Fruit fly (Drosophila melanogaster): Measurements from ENCODE around the gene CG4362.
A peak's percentile ranks its signal among the peaks of the same experiment; 100 is the strongest.

Gene CG4362

dm6 chr3R:20327572-20328483 lies 20.5 kb upstream of the CG4362 start, which contains the start of the genes CG4360 and Sirt2 (continued):
- TF ChIP-seq CG13424 (tag; optimal IDR thresholded peaks at IDR 0.05) (peak; percentile 19), Rfx (GFP tag; IDR thresholded peaks at IDR 0.05) (peak; percentile 79), Neu2 (GFP tag; optimal IDR thresholded peaks at IDR 0.05; ENCODE audit: borderline replicate concordance) (no peak), YL-1 (GFP tag; optimal IDR thresholded peaks at IDR 0.05) (peak; percentile 97), nerfin-1 (tag; optimal IDR thresholded peaks at IDR 0.05) (peak; percentile 17), zfh2 (GFP tag; optimal IDR thresholded peaks at IDR 0.05) (peak; percentile 65), CG7987 (GFP tag; optimal IDR thresholded peaks at IDR 0.05) (peak; percentile 62), CG9876 (GFP tag; optimal IDR thresholded peaks at IDR 0.05) (peak; percentile 49), CG1647 (GFP tag; optimal IDR thresholded peaks at IDR 0.05) (no peak), rib (GFP tag; IDR thresholded peaks at IDR 0.05) (0 out of 2 replicates have a peak, but pooled peaks have one; percentile 44), sug (tag; optimal IDR thresholded peaks at IDR 0.05) (peak; percentile 56), inv (GFP tag; IDR thresholded peaks at IDR 0.05; ENCODE audit: partially characterized antibody) (peak; percentile 72), CG31224 (GFP tag; IDR thresholded peaks at IDR 0.05) (0 out of 2 replicates have a peak, but pooled peaks have one; percentile 13), CG5180 (GFP tag; optimal IDR thresholded peaks at IDR 0.05) (no peak), zfh1 (GFP tag; IDR thresholded peaks at IDR 0.05) (no peak), cwo (GFP tag; optimal IDR thresholded peaks at IDR 0.05) (no peak), Mrtf (GFP tag; IDR thresholded peaks at IDR 0.05) (0 out of 3 replicates have a peak, but pooled peaks have one; percentile 18), HmgZ (tag; optimal IDR thresholded peaks at IDR 0.05) (peak; percentile 62), Drgx (GFP tag; IDR thresholded peaks at IDR 0.05) (no peak; the same call in 1 of the 2 replicates), croc (GFP tag; conservative IDR thresholded peaks at IDR 0.05) (no peak), CG13624 (GFP tag; optimal IDR thresholded peaks at IDR 0.05) (peak; percentile 64), jumu (GFP tag; optimal IDR thresholded peaks at IDR 0.05) (peak; percentile 50), Oli (tag; optimal IDR thresholded peaks at IDR 0.05) (no peak), kah (GFP tag; optimal IDR thresholded peaks at IDR 0.05) (no peak), CG2202 (tag; optimal IDR thresholded peaks at IDR 0.05) (no peak), gce (GFP tag; IDR thresholded peaks at IDR 0.05) (no peak), PHDP (tag; optimal IDR thresholded peaks at IDR 0.05) (peak; percentile 29), CG10565 (GFP tag; optimal IDR thresholded peaks at IDR 0.05) (no peak), sr (GFP tag; IDR thresholded peaks at IDR 0.05) (0 out of 3 replicates have a peak, but pooled peaks have one; percentile 30), luna (GFP tag; optimal IDR thresholded peaks at IDR 0.05) (peak; percentile 6), E2f2 (GFP tag; IDR thresholded peaks at IDR 0.05) (peak; percentile 28), Ada2b (GFP tag; IDR thresholded peaks at IDR 0.05) (no peak), CG11456 (GFP tag; IDR thresholded peaks at IDR 0.05) (peak; percentile 78; the same call in 2 of the 3 replicates), Adf1 (GFP tag; IDR thresholded peaks at IDR 0.05) (peak; percentile 69), CG10147 (GFP tag; optimal IDR thresholded peaks at IDR 0.05) (no peak), zen (tag; optimal IDR thresholded peaks at IDR 0.05) (no peak), eve (GFP tag; optimal IDR thresholded peaks at IDR 0.05) (no peak), Usf (GFP tag; optimal IDR thresholded peaks at IDR 0.05) (no peak), HmgD (GFP tag; optimal IDR thresholded peaks at IDR 0.05) (peak; percentile 91), CG6683 (GFP tag; optimal IDR thresholded peaks at IDR 0.05) (no peak), dimm (GFP tag; IDR thresholded peaks at IDR 0.05) (no peak), NC2β (GFP tag; optimal IDR thresholded peaks at IDR 0.05) (peak; percentile 34), BtbVII (GFP tag; optimal IDR thresholded peaks at IDR 0.05) (no peak), ro (GFP tag; IDR thresholded peaks at IDR 0.05) (no peak), CG12942 (GFP tag; optimal IDR thresholded peaks at IDR 0.05) (no peak), CG10654 (GFP tag; optimal IDR thresholded peaks at IDR 0.05) (no peak), pnt (GFP tag; optimal IDR thresholded peaks at IDR 0.05) (no peak), gt (GFP tag; IDR thresholded peaks at IDR 0.05) (0 out of 2 replicates have a peak, but pooled peaks have one; percentile 6), NC2α (GFP tag; optimal IDR thresholded peaks at IDR 0.05) (no peak)
